Worm (Caenorhabditis elegans) whole organism, young adult: ENCODE data around the gene srbc-43.
A peak's percentile ranks its signal among the peaks of the same experiment; 100 is the strongest.

ENCODE experiments used
- B0035.1 ChIP-seq: sonication (generic microtip); optimal IDR thresholded peaks from 2 replicates; lab custom pipeline; 2016; ENCODE audit warnings: missing genetic modification characterization, mild to moderate bottlenecking, missing compliant biosample characterization, missing genotype, missing genetic modification reagents
- B0261.1 ChIP-seq: sonication (generic microtip); optimal IDR thresholded peaks from 2 replicates; lab custom pipeline; 2016; ENCODE audit warnings: mild to moderate bottlenecking, missing genetic modification characterization, moderate library complexity, missing compliant biosample characterization
- C06A6.2 ChIP-seq: fragments of 200-800 bp; sonication (Bioruptor generic); conservative IDR thresholded peaks from 2 replicates; pipeline ENCODE4 v1.3.6; 2022; ENCODE audit warnings: missing genetic modification characterization, missing compliant biosample characterization
- F33H1.4 ChIP-seq: fragments of 200-800 bp; sonication (Bioruptor generic); IDR thresholded peaks from 2 replicates; pipeline ENCODE4 v1.3.6; 2022; ENCODE audit warnings: missing genetic modification reagents, missing genetic modification characterization, missing compliant biosample characterization
- F39B2.1 ChIP-seq: fragments of 200-800 bp; sonication (Bioruptor generic); IDR thresholded peaks from 2 replicates; pipeline ENCODE4 v1.3.6; 2022; ENCODE audit warnings: missing genetic modification reagents, missing genetic modification characterization, missing compliant biosample characterization
- F57A8.1 ChIP-seq: fragments of 200-800 bp; sonication (Bioruptor generic); optimal IDR thresholded peaks from 2 replicates; lab custom pipeline; 2018; ENCODE audit warnings: mild to moderate bottlenecking, missing genetic modification characterization, moderate library complexity, missing compliant biosample characterization
- F57C9.4 ChIP-seq: sonication (generic microtip); optimal IDR thresholded peaks from 2 replicates; lab custom pipeline; 2017; ENCODE audit warnings: mild to moderate bottlenecking, missing genetic modification characterization, missing compliant biosample characterization
- K11D2.4 ChIP-seq: fragments of 200-800 bp; sonication (Bioruptor generic); IDR thresholded peaks from 2 replicates; pipeline ENCODE4 v1.3.6; 2022; ENCODE audit warnings: missing genetic modification reagents, missing genetic modification characterization, missing compliant biosample characterization
- Y53F4B.3 ChIP-seq: fragments of 200-800 bp; sonication (Bioruptor generic); IDR thresholded peaks from 2 replicates; pipeline ENCODE4 v1.3.6; 2022; ENCODE audit warnings: missing genetic modification reagents, missing genetic modification characterization, missing compliant biosample characterization
- Y56A3A.18 ChIP-seq: fragments of 200-800 bp; sonication (Bioruptor generic); IDR thresholded peaks from 2 replicates; pipeline ENCODE4 v1.3.6; 2022; ENCODE audit warnings: missing genetic modification reagents, missing genetic modification characterization, missing compliant biosample characterization
- Y95B8A.8 ChIP-seq: fragments of 200-800 bp; sonication (Bioruptor generic); IDR thresholded peaks from 2 replicates; pipeline ENCODE4 v1.3.6; 2022; ENCODE audit warnings: missing genetic modification reagents, missing genetic modification characterization, missing compliant biosample characterization
- ama-1 ChIP-seq, 3 experiments: fragments of 150-350 bp in 1 of 3; sonication (generic microtip) in 2 of 3; optimal IDR thresholded peaks; 2 replicates each; lab custom pipeline; 2014 to 2018; ENCODE audit warnings: missing biosample characterization in 2 of 3, missing genetic modification characterization in 2 of 3, missing genetic modification reagents in 2 of 3
- aptf-3 ChIP-seq: fragments of 200-800 bp; sonication (Bioruptor generic); IDR thresholded peaks from 2 replicates; pipeline ENCODE4 v1.3.6; 2022; ENCODE audit warnings: missing genetic modification characterization, missing compliant biosample characterization
- atf-7 ChIP-seq: sonication (generic microtip); optimal IDR thresholded peaks from 2 replicates; lab custom pipeline; 2017; ENCODE audit warnings: mild to moderate bottlenecking, missing genetic modification characterization, missing compliant biosample characterization
- athp-1 ChIP-seq: sonication (generic microtip); optimal IDR thresholded peaks from 2 replicates; lab custom pipeline; 2017; ENCODE audit warnings: mild to moderate bottlenecking, missing genetic modification characterization, missing compliant biosample characterization
- bed-1 ChIP-seq: fragments of 200-800 bp; sonication (Bioruptor generic); IDR thresholded peaks from 2 replicates; pipeline ENCODE4 v1.3.6; 2022; ENCODE audit warnings: missing genetic modification reagents, missing genetic modification characterization, missing compliant biosample characterization
- bed-2 ChIP-seq: fragments of 200-800 bp; sonication (Bioruptor generic); IDR thresholded peaks from 2 replicates; pipeline ENCODE4 v1.3.6; 2022; ENCODE audit warnings: missing genetic modification reagents, missing genetic modification characterization, missing compliant biosample characterization
- cebp-1 ChIP-seq, 2 experiments: fragments of 200-800 bp in 1 of 2; sonication (Bioruptor generic) in 1 of 2; sonication (generic microtip) in 1 of 2; IDR thresholded peaks in 1 of 2; optimal IDR thresholded peaks in 1 of 2; 2 replicates each; pipeline versions ENCODE4 v1.3.6 to Lab custom; 2017 to 2022; ENCODE audit warnings: missing compliant biosample characterization in 2 of 2, missing genetic modification characterization in 2 of 2, mild to moderate bottlenecking in 1 of 2, missing genetic modification reagents in 1 of 2, moderate library complexity in 1 of 2
- ceh-100 ChIP-seq: fragments of 200-800 bp; sonication (Bioruptor generic); IDR thresholded peaks from 2 replicates; pipeline ENCODE4 v1.3.6; 2022; ENCODE audit warnings: missing genetic modification reagents, missing genetic modification characterization, missing compliant biosample characterization
- ceh-40 ChIP-seq: fragments of 200-800 bp; sonication (Bioruptor generic); IDR thresholded peaks from 2 replicates; pipeline ENCODE4 v1.3.6; 2022; ENCODE audit warnings: missing genetic modification characterization, missing compliant biosample characterization
- ceh-91 ChIP-seq: fragments of 200-800 bp; sonication (Bioruptor generic); IDR thresholded peaks from 2 replicates; pipeline ENCODE4 v1.3.6; 2022; ENCODE audit warnings: missing genetic modification reagents, missing genetic modification characterization, missing compliant biosample characterization
- die-1 ChIP-seq: sonication (generic microtip); optimal IDR thresholded peaks from 2 replicates; lab custom pipeline; 2016; ENCODE audit warnings: missing genotype, mild to moderate bottlenecking, missing genetic modification characterization, missing compliant biosample characterization
- dpl-1 ChIP-seq: fragments of 150-350 bp; optimal IDR thresholded peaks from 2 replicates; lab custom pipeline; 2014; ENCODE audit warnings: missing biosample characterization, missing genetic modification reagents, missing genetic modification characterization
- ets-4 ChIP-seq: fragments of 200-800 bp; sonication (Bioruptor generic); optimal IDR thresholded peaks from 2 replicates; lab custom pipeline; 2018; ENCODE audit warnings: mild to moderate bottlenecking, missing genetic modification characterization, missing compliant biosample characterization
- hlh-26 ChIP-seq: fragments of 200-800 bp; sonication (Bioruptor generic); conservative IDR thresholded peaks from 2 replicates; pipeline ENCODE4 v1.3.6; 2022; ENCODE audit warnings: missing genetic modification reagents, missing genetic modification characterization, missing compliant biosample characterization
- hrde-1 ChIP-seq: sonication (generic microtip); optimal IDR thresholded peaks from 2 replicates; lab custom pipeline; 2016; ENCODE audit warnings: missing genetic modification characterization, mild to moderate bottlenecking, missing compliant biosample characterization, moderate library complexity, missing genotype, missing genetic modification reagents, borderline replicate concordance
- hsf-1 ChIP-seq: fragments of 200-800 bp; sonication (Bioruptor generic); IDR thresholded peaks from 2 replicates; pipeline ENCODE4 v1.3.6; 2022; ENCODE audit warnings: missing genetic modification reagents, missing genetic modification characterization, missing compliant biosample characterization
- lag-1 ChIP-seq: fragments of 200-800 bp; sonication (Bioruptor generic); IDR thresholded peaks from 2 replicates; pipeline ENCODE4 v1.3.6; 2022; ENCODE audit warnings: missing genetic modification reagents, missing genetic modification characterization, missing compliant biosample characterization
- lir-1 ChIP-seq: fragments of 200-800 bp; sonication (Bioruptor generic); conservative IDR thresholded peaks from 2 replicates; pipeline ENCODE4 v1.3.6; 2022; ENCODE audit warnings: missing genetic modification reagents, missing genetic modification characterization, missing compliant biosample characterization
- madf-3 ChIP-seq: fragments of 200-800 bp; sonication (Bioruptor generic); IDR thresholded peaks from 2 replicates; pipeline ENCODE4 v1.3.6; 2022; ENCODE audit warnings: missing genetic modification reagents, missing genetic modification characterization, missing compliant biosample characterization
- mxl-1 ChIP-seq: sonication (generic microtip); optimal IDR thresholded peaks from 2 replicates; lab custom pipeline; 2016; ENCODE audit warnings: missing genetic modification characterization, missing compliant biosample characterization
- nfya-2 ChIP-seq: fragments of 200-800 bp; sonication (Bioruptor generic); IDR thresholded peaks from 2 replicates; pipeline ENCODE4 v1.3.6; 2022; ENCODE audit warnings: missing genetic modification reagents, missing genetic modification characterization, missing compliant biosample characterization
- nfyb-1 ChIP-seq: fragments of 200-800 bp; sonication (Bioruptor generic); IDR thresholded peaks from 2 replicates; pipeline ENCODE4 v1.3.6; 2022; ENCODE audit warnings: missing genetic modification reagents, missing genetic modification characterization, missing compliant biosample characterization
- nhr-120 ChIP-seq: fragments of 200-800 bp; sonication (Bioruptor generic); IDR thresholded peaks from 2 replicates; pipeline ENCODE4 v1.3.6; 2022; ENCODE audit warnings: missing genetic modification characterization, missing compliant biosample characterization
- nhr-90 ChIP-seq: sonication (generic microtip); optimal IDR thresholded peaks from 2 replicates; lab custom pipeline; 2016; ENCODE audit warnings: missing genotype, mild to moderate bottlenecking, missing genetic modification characterization, missing compliant biosample characterization
- pbrm-1 ChIP-seq: fragments of 200-800 bp; sonication (Bioruptor generic); IDR thresholded peaks from 2 replicates; pipeline ENCODE4 v1.3.6; 2022; ENCODE audit warnings: missing genetic modification reagents, missing genetic modification characterization, missing compliant biosample characterization
- snpc-4 ChIP-seq, 5 experiments: fragments of 150-350 bp in 1 of 5; sonication (generic microtip) in 4 of 5; optimal IDR thresholded peaks; 2 replicates each; lab custom pipeline; 2014 to 2018; ENCODE audit warnings: missing genetic modification characterization in 5 of 5, missing biosample characterization in 3 of 5, antibody characterized with exemption in 2 of 5, mild to moderate bottlenecking in 2 of 5, missing compliant biosample characterization in 2 of 5, missing genotype in 2 of 5, moderate library complexity in 2 of 5, missing genetic modification reagents in 1 of 5
- sptf-2 ChIP-seq: fragments of 200-800 bp; sonication (Bioruptor generic); optimal IDR thresholded peaks from 2 replicates; lab custom pipeline; 2018; ENCODE audit warnings: mild to moderate bottlenecking, missing genetic modification characterization, missing compliant biosample characterization
- tbp1 ChIP-seq: fragments of 200-800 bp; sonication (Bioruptor generic); optimal IDR thresholded peaks from 2 replicates; lab custom pipeline; 2018; ENCODE audit warnings: mild to moderate bottlenecking, missing genetic modification characterization, missing compliant biosample characterization
- tbx-9 ChIP-seq: sonication (generic microtip); optimal IDR thresholded peaks from 2 replicates; lab custom pipeline; 2016; ENCODE audit warnings: borderline replicate concordance, missing genetic modification characterization, inconsistent platforms, missing compliant biosample characterization
- zfh-2 ChIP-seq: fragments of 200-800 bp; sonication (Bioruptor generic); conservative IDR thresholded peaks from 2 replicates; pipeline ENCODE4 v1.3.6; 2022; ENCODE audit warnings: missing genetic modification reagents, missing genetic modification characterization, missing compliant biosample characterization
- zim-3 ChIP-seq: sonication (generic microtip); optimal IDR thresholded peaks from 2 replicates; lab custom pipeline; 2017; ENCODE audit warnings: mild to moderate bottlenecking, missing genetic modification characterization, moderate library complexity, missing compliant biosample characterization
- ztf-18 ChIP-seq: sonication (generic microtip); optimal IDR thresholded peaks from 2 replicates; lab custom pipeline; 2016; ENCODE audit warnings: missing genotype, mild to moderate bottlenecking, missing genetic modification characterization, missing compliant biosample characterization
- ztf-26 ChIP-seq: sonication (generic microtip); optimal IDR thresholded peaks from 2 replicates; lab custom pipeline; 2017; ENCODE audit warnings: missing genetic modification characterization, missing compliant biosample characterization
- ztf-28 ChIP-seq: fragments of 200-800 bp; sonication (Bioruptor generic); IDR thresholded peaks from 2 replicates; pipeline ENCODE4 v1.3.6; 2022; ENCODE audit warnings: missing genetic modification reagents, missing genetic modification characterization, missing compliant biosample characterization
- ztf-6 ChIP-seq: fragments of 200-800 bp; sonication (Bioruptor generic); IDR thresholded peaks from 2 replicates; pipeline ENCODE4 v1.3.6; 2022; ENCODE audit warnings: missing genetic modification reagents, missing genetic modification characterization, missing compliant biosample characterization

srbc-43 gene

DNA sequence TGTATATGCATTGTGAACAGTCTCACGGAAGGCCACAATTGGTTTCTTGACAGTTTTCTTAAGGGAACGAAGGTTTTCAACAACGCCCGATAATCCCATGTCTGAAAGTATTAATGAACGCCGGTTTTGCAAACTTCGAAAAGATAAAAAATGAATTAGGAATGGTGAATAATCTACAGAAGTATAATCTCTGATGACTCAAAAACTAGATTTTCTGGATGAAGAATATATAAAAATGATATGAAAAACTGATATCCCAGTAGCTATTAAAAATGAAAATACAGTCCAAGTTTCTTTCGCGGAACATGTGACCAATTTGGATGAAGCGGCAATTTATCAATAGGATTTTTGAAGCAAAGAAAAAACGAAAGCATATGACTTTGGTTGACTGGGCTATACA lies 23.7 kb upstream of the srbc-43 start, which contains the start of gene ZC443.3:
TSS of gene ZC443.3 (minus strand) at position 101 of the 400 bp plus-strand sequence.
- TF ChIP-seq athp-1 (tag; lab: Kevin White, UChicago), result no peak
- no peak for TF ChIP-seq Y53F4B.3 (GFP tag; lab: Robert Waterston, UW)
- TF ChIP-seq hlh-26 (GFP tag; lab: Robert Waterston, UW), result no peak
- no peak for TF ChIP-seq ceh-100 (GFP tag; lab: Robert Waterston, UW)
- no peak for TF ChIP-seq ztf-18
- TF ChIP-seq zim-3 (tag; lab: Kevin White, UChicago), result no peak
- TF ChIP-seq tbp1 (GFP tag; lab: Kevin White, UChicago), result no peak
- TF ChIP-seq B0035.1 (tag; lab: Kevin White, UChicago), result no peak
- no peak for TF ChIP-seq bed-1 (GFP tag; lab: Robert Waterston, UW)
- TF ChIP-seq hrde-1 (tag; lab: Kevin White, UChicago), result no peak
- no peak for TF ChIP-seq bed-2 (GFP tag; lab: Robert Waterston, UW)

DNA sequence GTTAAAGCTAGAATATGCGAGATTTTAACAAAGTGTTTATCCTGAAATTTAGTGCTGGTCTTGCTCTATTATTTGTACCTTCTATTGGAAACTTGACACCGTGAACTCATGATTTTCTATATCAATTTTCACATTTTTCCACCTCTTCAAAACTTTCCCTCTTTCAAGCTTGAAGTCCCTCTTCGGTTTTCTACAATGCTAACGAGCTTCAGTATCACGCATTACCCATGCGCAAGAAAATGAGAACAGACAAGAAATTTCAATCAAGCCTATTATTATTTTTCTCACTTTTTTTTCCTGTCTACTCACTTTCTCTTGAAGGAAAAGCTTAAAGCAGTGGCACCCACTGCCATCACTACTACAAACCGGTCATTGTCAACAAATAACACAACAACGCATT lies 21.5 kb upstream of the srbc-43 start:
- TF ChIP-seq aptf-3 (GFP tag; lab: Robert Waterston, UW) (no peak), sptf-2 (GFP tag; lab: Kevin White, UChicago) (no peak), hsf-1 (GFP tag; lab: Robert Waterston, UW) (no peak), F57A8.1 (GFP tag; lab: Kevin White, UChicago) (no peak), Y95B8A.8 (GFP tag; lab: Robert Waterston, UW) (0 out of 2 replicates have a peak, but pooled peaks have one; percentile 20), zfh-2 (GFP tag; lab: Robert Waterston, UW) (no peak), madf-3 (no peak), pbrm-1 (GFP tag; lab: Robert Waterston, UW) (no peak), ceh-91 (no peak), C06A6.2 (peak; percentile 12; the same call in 1 of the 2 replicates), F33H1.4 (GFP tag; lab: Robert Waterston, UW) (no peak), F57C9.4 (tag; lab: Kevin White, UChicago) (no peak), nfyb-1 (GFP tag; lab: Robert Waterston, UW) (0 out of 2 replicates have a peak, but pooled peaks have one; percentile 63), hlh-26 (GFP tag; lab: Robert Waterston, UW) (no peak), F39B2.1 (GFP tag; lab: Robert Waterston, UW) (no peak), ets-4 (GFP tag; lab: Kevin White, UChicago) (no peak), die-1 (tag; lab: Kevin White, UChicago) (no peak), lir-1 (GFP tag; lab: Robert Waterston, UW) (peak; percentile 43; the same call in 1 of the 2 replicates), ztf-26 (tag; lab: Kevin White, UChicago) (no peak), Y56A3A.18 (GFP tag; lab: Robert Waterston, UW) (no peak), cebp-1 (GFP tag; IDR thresholded peaks at IDR 0.05; lab: Robert Waterston, UW) (no peak), cebp-1 (tag; optimal IDR thresholded peaks at IDR 0.05; lab: Kevin White, UChicago) (peak; percentile 23), B0261.1 (tag; lab: Kevin White, UChicago) (no peak), nhr-120 (GFP tag; lab: Robert Waterston, UW) (no peak), K11D2.4 (GFP tag; lab: Robert Waterston, UW) (0 out of 2 replicates have a peak, but pooled peaks have one; percentile 14), lag-1 (GFP tag; lab: Robert Waterston, UW) (no peak), tbp1 (GFP tag; lab: Kevin White, UChicago) (no peak), dpl-1 (no peak), snpc-4 (GFP tag; optimal IDR thresholded peaks at IDR 0.05; lab: Kevin White, UChicago) (no peak), snpc-4 (tag; optimal IDR thresholded peaks at IDR 0.05; lab: Kevin White, UChicago) (no peak), nfya-2 (GFP tag; lab: Robert Waterston, UW) (no peak), ceh-40 (GFP tag; lab: Robert Waterston, UW) (no peak), nhr-90 (no peak), ama-1 (optimal IDR thresholded peaks at IDR 0.05; lab: Kevin White, UChicago) (no peak), ama-1 (GFP tag; optimal IDR thresholded peaks at IDR 0.05; lab: Kevin White, UChicago) (peak in 1 of 2 experiments; percentile 55), mxl-1 (tag; lab: Kevin White, UChicago) (no peak), ztf-28 (no peak), atf-7 (tag; lab: Kevin White, UChicago) (no peak), tbx-9 (tag; lab: Kevin White, UChicago) (no peak), ztf-6 (GFP tag; lab: Robert Waterston, UW) (no peak)
